Fruit fly (Drosophila melanogaster) whole organism, embryonic: ENCODE results near the gene CG42340.

Source experiments
- Abd-B ChIP-seq: fragments of 200-800 bp; sonication (Bioruptor generic); optimal IDR thresholded peaks from 2 replicates; lab custom pipeline; 2018; ENCODE audit warnings: missing biosample characterization, mild to moderate bottlenecking, missing genetic modification characterization, moderate library complexity
- Adf1 ChIP-seq: fragments of 200-800 bp; sonication (Bioruptor generic); IDR thresholded peaks from 2 replicates; pipeline ENCODE4 v1.3.6; 2022; ENCODE audit warnings: missing biosample characterization, missing genetic modification characterization
- Atf3 ChIP-seq: fragments of 200-800 bp; sonication (Bioruptor generic); optimal IDR thresholded peaks from 3 replicates; lab custom pipeline; 2016; ENCODE audit warnings: missing biosample characterization, missing genetic modification characterization
- CG10366 ChIP-seq: fragments of 200-800 bp; sonication (Bioruptor generic); IDR thresholded peaks from 2 replicates; pipeline ENCODE4 v1.3.6; 2022; ENCODE audit warnings: missing biosample characterization, missing genetic modification characterization
- CG10654 ChIP-seq: fragments of 200-800 bp; sonication (Bioruptor generic); optimal IDR thresholded peaks from 2 replicates; lab custom pipeline; 2016; ENCODE audit warnings: missing biosample characterization, missing genetic modification characterization
- CG11723 ChIP-seq: fragments of 200-800 bp; sonication (Bioruptor generic); optimal IDR thresholded peaks from 2 replicates; lab custom pipeline; 2017; ENCODE audit warnings: missing biosample characterization, mild to moderate bottlenecking, missing genetic modification characterization
- CG12236 ChIP-seq: fragments of 200-800 bp; sonication (Bioruptor generic); optimal IDR thresholded peaks from 2 replicates; lab custom pipeline; 2016; ENCODE audit warnings: missing biosample characterization, missing genetic modification characterization
- CG13296 ChIP-seq: fragments of 200-800 bp; sonication (Bioruptor generic); optimal IDR thresholded peaks from 3 replicates; lab custom pipeline; 2018; ENCODE audit warnings: missing biosample characterization, mild to moderate bottlenecking, missing genetic modification characterization
- CG13775 ChIP-seq: fragments of 200-800 bp; sonication (Bioruptor generic); optimal IDR thresholded peaks from 3 replicates; lab custom pipeline; 2017; ENCODE audit warnings: missing biosample characterization, mild to moderate bottlenecking, missing genetic modification characterization
- CG1603 ChIP-seq: fragments of 200-800 bp; sonication (Bioruptor generic); optimal IDR thresholded peaks from 2 replicates; lab custom pipeline; 2019; ENCODE audit warnings: missing biosample characterization, mild to moderate bottlenecking, missing genetic modification characterization, moderate library complexity
- CG16779 ChIP-seq: fragments of 200-800 bp; sonication (Bioruptor generic); IDR thresholded peaks from 2 replicates; pipeline ENCODE4 v1.3.6; 2022; ENCODE audit warnings: missing biosample characterization, missing genetic modification characterization
- CG16815 ChIP-seq: fragments of 200-800 bp; sonication (Bioruptor generic); optimal IDR thresholded peaks from 3 replicates; lab custom pipeline; 2017; ENCODE audit warnings: missing biosample characterization, mild to moderate bottlenecking, missing genetic modification characterization
- CG1832 ChIP-seq: fragments of 200-800 bp; sonication (Bioruptor generic); optimal IDR thresholded peaks from 2 replicates; lab custom pipeline; 2017; ENCODE audit warnings: missing biosample characterization, mild to moderate bottlenecking, missing genetic modification characterization, inconsistent platforms
- CG2116 ChIP-seq: fragments of 200-800 bp; sonication (Bioruptor generic); optimal IDR thresholded peaks from 3 replicates; lab custom pipeline; 2018; ENCODE audit warnings: missing biosample characterization, mild to moderate bottlenecking, missing genetic modification characterization
- CG32772 ChIP-seq: fragments of 200-800 bp; sonication (Bioruptor generic); IDR thresholded peaks from 2 replicates; pipeline ENCODE4 v1.3.6; 2022; ENCODE audit warnings: missing biosample characterization, missing genetic modification characterization
- CG3407 ChIP-seq: fragments of 200-800 bp; sonication (Bioruptor generic); optimal IDR thresholded peaks from 2 replicates; lab custom pipeline; 2018; ENCODE audit warnings: missing biosample characterization, mild to moderate bottlenecking, missing genetic modification characterization
- CG4328 ChIP-seq: fragments of 200-800 bp; sonication (Bioruptor generic); optimal IDR thresholded peaks from 3 replicates; lab custom pipeline; 2017; ENCODE audit warnings: missing biosample characterization, missing genetic modification reagents, missing genetic modification characterization
- CG5245 ChIP-seq: fragments of 200-800 bp; sonication (Bioruptor generic); optimal IDR thresholded peaks from 3 replicates; lab custom pipeline; 2016; ENCODE audit warnings: missing biosample characterization, missing genetic modification characterization
- CG7987 ChIP-seq: fragments of 200-800 bp; sonication (Bioruptor generic); optimal IDR thresholded peaks from 2 replicates; lab custom pipeline; 2018; ENCODE audit warnings: missing biosample characterization, mild to moderate bottlenecking, missing genetic modification characterization, moderate library complexity
- CkIIα-i1 ChIP-seq: fragments of 200-800 bp; sonication (Bioruptor generic); IDR thresholded peaks from 2 replicates; pipeline ENCODE4 v1.3.6; 2022; ENCODE audit warnings: missing biosample characterization, missing genetic modification characterization
- CoRest ChIP-seq: fragments of 200-800 bp; sonication (Bioruptor generic); optimal IDR thresholded peaks from 3 replicates; lab custom pipeline; 2018; ENCODE audit warnings: missing biosample characterization, mild to moderate bottlenecking, missing genetic modification characterization, moderate library complexity
- Dp ChIP-seq: fragments of 200-800 bp; sonication (Bioruptor generic); optimal IDR thresholded peaks from 2 replicates; lab custom pipeline; 2018; ENCODE audit warnings: missing biosample characterization, mild to moderate bottlenecking, missing genetic modification characterization, moderate library complexity
- Elba2 ChIP-seq: fragments of 200-800 bp; sonication (Bioruptor generic); optimal IDR thresholded peaks from 3 replicates; lab custom pipeline; 2016; ENCODE audit warnings: missing biosample characterization, missing genetic modification characterization
- Gug ChIP-seq: fragments of 200-800 bp; sonication (Bioruptor generic); IDR thresholded peaks from 4 replicates; pipeline ENCODE4 v1.3.6; 2022; ENCODE audit warnings: missing biosample characterization, missing genetic modification characterization
- HmgZ ChIP-seq: fragments of 200-800 bp; sonication (Bioruptor generic); optimal IDR thresholded peaks from 2 replicates; lab custom pipeline; 2018; ENCODE audit warnings: missing biosample characterization, mild to moderate bottlenecking, missing genetic modification characterization
- Mrtf ChIP-seq: fragments of 200-800 bp; sonication (Bioruptor generic); IDR thresholded peaks from 3 replicates; pipeline ENCODE4 v1.3.6; 2022; ENCODE audit warnings: missing biosample characterization, missing genetic modification characterization
- NFAT ChIP-seq: fragments of 200-800 bp; sonication (Bioruptor generic); IDR thresholded peaks from 2 replicates; pipeline ENCODE4 v1.3.6; 2022; ENCODE audit warnings: missing biosample characterization, missing genetic modification characterization
- Nf-YB ChIP-seq: fragments of 200-800 bp; sonication (Bioruptor generic); optimal IDR thresholded peaks from 3 replicates; lab custom pipeline; 2019; ENCODE audit warnings: missing biosample characterization, mild to moderate bottlenecking, missing genetic modification characterization, moderate library complexity
- Oaz ChIP-seq: fragments of 200-800 bp; sonication (Bioruptor generic); IDR thresholded peaks from 2 replicates; pipeline ENCODE4 v1.3.6; 2022; ENCODE audit warnings: missing biosample characterization, missing genetic modification characterization
- Rfx ChIP-seq: fragments of 200-800 bp; sonication (Bioruptor generic); IDR thresholded peaks from 2 replicates; pipeline ENCODE4 v1.3.6; 2022; ENCODE audit warnings: missing biosample characterization, missing genetic modification characterization
- Stat92E ChIP-seq, 3 experiments: fragments of >200 bp in 2 of 3; fragments of 200-800 bp in 1 of 3; sonication (Bioruptor generic) in 1 of 3; optimal IDR thresholded peaks; 2 replicates each; lab custom pipeline; 2017 to 2019; ENCODE audit warnings: missing biosample characterization in 3 of 3, missing genetic modification characterization in 3 of 3, mild to moderate bottlenecking in 1 of 3, moderate library complexity in 1 of 3
- Tbp ChIP-seq: fragments of >200 bp; optimal IDR thresholded peaks from 2 replicates; lab custom pipeline; 2018; ENCODE audit warnings: missing biosample characterization, missing genetic modification characterization
- Trl ChIP-seq, 3 experiments: fragments of >200 bp in 2 of 3; fragments of 200-800 bp in 1 of 3; sonication (Bioruptor generic) in 1 of 3; optimal IDR thresholded peaks; 2 replicates in 1 of 3; 3 replicates in 2 of 3; lab custom pipeline; 2016 to 2017; ENCODE audit warnings: missing biosample characterization in 1 of 3, missing genetic modification characterization in 1 of 3
- Vsx1 ChIP-seq: fragments of 200-800 bp; sonication (Bioruptor generic); optimal IDR thresholded peaks from 2 replicates; lab custom pipeline; 2017; ENCODE audit warnings: missing biosample characterization, mild to moderate bottlenecking, missing genetic modification characterization, missing genetic modification reagents
- al ChIP-seq: fragments of 200-800 bp; sonication (Bioruptor generic); IDR thresholded peaks from 2 replicates; pipeline ENCODE4 v1.3.6; 2022; ENCODE audit warnings: missing biosample characterization, missing genetic modification characterization
- ap ChIP-seq: fragments of 200-800 bp; sonication (Bioruptor generic); IDR thresholded peaks from 2 replicates; pipeline ENCODE4 v1.3.6; 2022; ENCODE audit warnings: missing biosample characterization, missing genetic modification characterization
- cwo ChIP-seq: fragments of 200-800 bp; sonication (Bioruptor generic); optimal IDR thresholded peaks from 3 replicates; lab custom pipeline; 2017; ENCODE audit warnings: missing biosample characterization, missing genetic modification characterization, mild to moderate bottlenecking, moderate library complexity, missing genetic modification reagents
- emc ChIP-seq: fragments of 200-800 bp; sonication (Bioruptor generic); optimal IDR thresholded peaks from 2 replicates; lab custom pipeline; 2016; ENCODE audit warnings: missing biosample characterization, missing genetic modification characterization
- fd3F ChIP-seq: fragments of 200-800 bp; sonication (Bioruptor generic); optimal IDR thresholded peaks from 2 replicates; lab custom pipeline; 2018; ENCODE audit warnings: missing biosample characterization, mild to moderate bottlenecking, missing genetic modification characterization, moderate library complexity
- fru ChIP-seq: fragments of >200 bp; optimal IDR thresholded peaks from 2 replicates; lab custom pipeline; 2017
- ind ChIP-seq: fragments of 200-800 bp; sonication (Bioruptor generic); optimal IDR thresholded peaks from 3 replicates; lab custom pipeline; 2016; ENCODE audit warnings: missing biosample characterization, missing genetic modification characterization
- nom ChIP-seq: fragments of 200-800 bp; sonication (Bioruptor generic); optimal IDR thresholded peaks from 2 replicates; lab custom pipeline; 2017; ENCODE audit warnings: missing biosample characterization, missing genetic modification characterization, mild to moderate bottlenecking, moderate library complexity, missing genetic modification reagents
- peb ChIP-seq: fragments of 200-800 bp; sonication (Bioruptor generic); IDR thresholded peaks from 2 replicates; pipeline ENCODE4 v1.3.6; 2022; ENCODE audit warnings: missing biosample characterization, missing genetic modification characterization
- pfk ChIP-seq: fragments of 200-800 bp; sonication (Bioruptor generic); optimal IDR thresholded peaks from 2 replicates; lab custom pipeline; 2018; ENCODE audit warnings: missing biosample characterization, mild to moderate bottlenecking, missing genetic modification characterization, moderate library complexity
- pum ChIP-seq: fragments of 200-800 bp; sonication (Bioruptor generic); optimal IDR thresholded peaks from 2 replicates; lab custom pipeline; 2016; ENCODE audit warnings: missing biosample characterization, missing genetic modification characterization
- pzg ChIP-seq: fragments of 200-800 bp; sonication (Bioruptor generic); optimal IDR thresholded peaks from 3 replicates; lab custom pipeline; 2018; ENCODE audit warnings: missing biosample characterization, mild to moderate bottlenecking, missing genetic modification characterization, moderate library complexity
- row ChIP-seq: fragments of 200-800 bp; sonication (Bioruptor generic); IDR thresholded peaks from 3 replicates; pipeline ENCODE4 v1.3.6; 2022; ENCODE audit warnings: missing biosample characterization, missing genetic modification characterization
- sd ChIP-seq: fragments of 200-800 bp; sonication (Bioruptor generic); optimal IDR thresholded peaks from 3 replicates; lab custom pipeline; 2018; ENCODE audit warnings: missing biosample characterization, mild to moderate bottlenecking, missing genetic modification characterization, moderate library complexity
- shn ChIP-seq: fragments of 200-800 bp; sonication (Bioruptor generic); optimal IDR thresholded peaks from 3 replicates; lab custom pipeline; 2016; ENCODE audit warnings: missing biosample characterization, missing genetic modification characterization
- slp2 ChIP-seq: fragments of 200-800 bp; sonication (Bioruptor generic); optimal IDR thresholded peaks from 2 replicates; lab custom pipeline; 2016; ENCODE audit warnings: missing biosample characterization, missing genetic modification characterization
- sug ChIP-seq: fragments of 200-800 bp; optimal IDR thresholded peaks from 2 replicates; lab custom pipeline; 2019; ENCODE audit warnings: missing biosample characterization, mild to moderate bottlenecking, missing genetic modification characterization, moderate library complexity
- zfh1 ChIP-seq: fragments of 200-800 bp; sonication (Bioruptor generic); IDR thresholded peaks from 3 replicates; pipeline ENCODE4 v1.3.6; 2022; ENCODE audit warnings: missing biosample characterization, missing genetic modification characterization

Gene CG42340

dm6 chrX:6545862-6546270 lies 21.7 kb upstream of the CG42340 start (continued):
- no peak for TF ChIP-seq CG1603 (tag; lab: Kevin White, UChicago)
- TF ChIP-seq Tbp (GFP tag; lab: Kevin White, UChicago): no peak
- TF ChIP-seq peb (GFP tag; lab: Robert Waterston, UW): no peak
- no peak for TF ChIP-seq Stat92E (GFP tag; optimal IDR thresholded peaks at IDR 0.05; lab: Kevin White, UChicago)
- TF ChIP-seq pum (GFP tag; lab: Kevin White, UChicago): no peak
- no peak for TF ChIP-seq fru
- no peak for TF ChIP-seq sug (tag; lab: Kevin White, UChicago)
- TF ChIP-seq slp2 (GFP tag; lab: Kevin White, UChicago): no peak
- TF ChIP-seq emc: no peak
- TF ChIP-seq CkIIα-i1 (GFP tag; lab: Robert Waterston, UW): no peak
- no peak for TF ChIP-seq CG10366 (GFP tag; lab: Robert Waterston, UW)
- TF ChIP-seq Gug (GFP tag; lab: Robert Waterston, UW): no peak
- no peak for TF ChIP-seq CG13775 (GFP tag; lab: Kevin White, UChicago)
- TF ChIP-seq sd: no peak
- no peak for TF ChIP-seq pfk (GFP tag; lab: Kevin White, UChicago)
- no peak for TF ChIP-seq Abd-B
- TF ChIP-seq Mrtf (GFP tag; lab: Robert Waterston, UW): no peak
- no peak for TF ChIP-seq Vsx1 (GFP tag; lab: Kevin White, UChicago)
- no peak for TF ChIP-seq Oaz (GFP tag; lab: Robert Waterston, UW)
- no peak for TF ChIP-seq HmgZ
- TF ChIP-seq CG16815 (GFP tag; lab: Kevin White, UChicago): no peak
- no peak for TF ChIP-seq CG12236 (GFP tag; lab: Kevin White, UChicago)
- TF ChIP-seq Rfx (GFP tag; lab: Robert Waterston, UW): no peak
- TF ChIP-seq Nf-YB (GFP tag; lab: Kevin White, UChicago): no peak
- peak; percentile 25; the same call in 1 of the 2 replicates for TF ChIP-seq NFAT (GFP tag; lab: Robert Waterston, UW)
- no peak for TF ChIP-seq CG16779
- no peak for TF ChIP-seq CG7987 (GFP tag; lab: Kevin White, UChicago)
- no peak for TF ChIP-seq Atf3
- TF ChIP-seq ap (GFP tag; lab: Robert Waterston, UW): no peak
- TF ChIP-seq nom (GFP tag; lab: Kevin White, UChicago): no peak
- TF ChIP-seq CG10654: no peak
- no peak for TF ChIP-seq shn (GFP tag; lab: Kevin White, UChicago)
- TF ChIP-seq pzg: no peak
- TF ChIP-seq CG4328: no peak
- no peak for TF ChIP-seq ind (GFP tag; lab: Kevin White, UChicago)
- no peak for TF ChIP-seq Elba2
- TF ChIP-seq CG1832 (GFP tag; lab: Kevin White, UChicago): no peak
- no peak for TF ChIP-seq fd3F (GFP tag; lab: Kevin White, UChicago)
- TF ChIP-seq cwo: no peak
- no peak for TF ChIP-seq Dp (GFP tag; lab: Kevin White, UChicago)
- no peak for TF ChIP-seq CG5245 (GFP tag; lab: Kevin White, UChicago)
- peak; percentile 42; the same call in 1 of the 3 replicates for TF ChIP-seq row (GFP tag; lab: Robert Waterston, UW)
- TF ChIP-seq al (GFP tag; lab: Robert Waterston, UW): no peak
- no peak for TF ChIP-seq CG2116 (GFP tag; lab: Kevin White, UChicago)
- peak; percentile 46; the same call in 1 of the 3 replicates for TF ChIP-seq zfh1 (GFP tag; lab: Robert Waterston, UW)
- peak; percentile 94 for TF ChIP-seq Adf1 (GFP tag; lab: Robert Waterston, UW)
- TF ChIP-seq CoRest (tag; lab: Kevin White, UChicago): no peak
- no peak for TF ChIP-seq CG32772 (GFP tag; lab: Robert Waterston, UW)
- TF ChIP-seq CG11723 (GFP tag; lab: Kevin White, UChicago): no peak
- no peak for TF ChIP-seq CG13296 (GFP tag; lab: Kevin White, UChicago)
- TF ChIP-seq CG3407 (GFP tag; lab: Kevin White, UChicago): no peak
- TF ChIP-seq Trl (optimal IDR thresholded peaks at IDR 0.05; lab: Kevin White, UChicago): no peak
- TF ChIP-seq Trl (GFP tag; optimal IDR thresholded peaks at IDR 0.05; lab: Kevin White, UChicago): no peak
